Worm (Caenorhabditis elegans): Measurements from ENCODE around the gene srbc-7.

- TF ChIP-seq ama-1 (optimal IDR thresholded peaks at IDR 0.05) (no peak), flt-1 (GFP tag; IDR thresholded peaks at IDR 0.05) (no peak), ceh-13 (GFP tag; optimal IDR thresholded peaks at IDR 0.05) (no peak), ceh-36 (tag; optimal IDR thresholded peaks at IDR 0.05) (no peak), sea-1 (GFP tag; conservative IDR thresholded peaks at IDR 0.05) (no peak), B0310.2 (tag; optimal IDR thresholded peaks at IDR 0.05) (no peak), tra-4 (tag; optimal IDR thresholded peaks at IDR 0.05) (no peak), hmg-4 (GFP tag; optimal IDR thresholded peaks at IDR 0.05) (no peak), tbx-11 (GFP tag; IDR thresholded peaks at IDR 0.05) (no peak), hnd-1 (tag; optimal IDR thresholded peaks at IDR 0.05) (no peak), ets-7 (tag; optimal IDR thresholded peaks at IDR 0.05) (no peak), F13C5.2 (tag; optimal IDR thresholded peaks at IDR 0.05) (no peak)
Measured at ce11 chrV:7492924-7493323, 5.5 kb upstream of the srbc-7 start, which contains the start of gene srbc-10.
